Fruit fly (Drosophila melanogaster) whole organism, pupa: Measurements from ENCODE around the gene Hat1.

Source experiments
- CG10348 ChIP-seq: fragments of 200-800 bp; sonication (Bioruptor generic); IDR thresholded peaks from 2 replicates; pipeline ENCODE4 v1.3.6; 2022; ENCODE audit warnings: missing biosample characterization, missing genetic modification characterization
- CG12605 ChIP-seq: fragments of 200-800 bp; sonication (Bioruptor generic); IDR thresholded peaks from 2 replicates; pipeline ENCODE4 v1.3.6; 2022; ENCODE audit warnings: missing biosample characterization, missing genetic modification characterization
- CG13204 ChIP-seq: fragments of 200-800 bp; sonication (Bioruptor generic); optimal IDR thresholded peaks from 2 replicates; lab custom pipeline; 2018; ENCODE audit warnings: missing biosample characterization, mild to moderate bottlenecking, missing genetic modification characterization, moderate library complexity
- CG14655 ChIP-seq: fragments of 200-800 bp; sonication (Bioruptor generic); optimal IDR thresholded peaks from 3 replicates; lab custom pipeline; 2017; ENCODE audit warnings: mild to moderate bottlenecking, missing biosample characterization, missing genetic modification reagents, missing genetic modification characterization
- CG15710 ChIP-seq: fragments of 200-800 bp; sonication (Bioruptor generic); optimal IDR thresholded peaks from 2 replicates; lab custom pipeline; 2018; ENCODE audit warnings: missing biosample characterization, mild to moderate bottlenecking, missing genetic modification characterization, moderate library complexity
- CG17806 ChIP-seq: fragments of 200-800 bp; sonication (Bioruptor generic); optimal IDR thresholded peaks from 2 replicates; lab custom pipeline; 2018; ENCODE audit warnings: missing biosample characterization, mild to moderate bottlenecking, missing genetic modification characterization, moderate library complexity
- CG32121 ChIP-seq: fragments of 200-800 bp; sonication (Bioruptor generic); IDR thresholded peaks from 2 replicates; pipeline ENCODE4 v1.3.6; 2022; ENCODE audit warnings: missing biosample characterization, missing genetic modification characterization
- CG34367 ChIP-seq: fragments of 200-800 bp; sonication (Bioruptor generic); optimal IDR thresholded peaks from 2 replicates; lab custom pipeline; 2018; ENCODE audit warnings: missing biosample characterization, mild to moderate bottlenecking, missing genetic modification characterization
- CG4496 ChIP-seq: fragments of 200-800 bp; sonication (Bioruptor generic); IDR thresholded peaks from 3 replicates; pipeline ENCODE4 v1.3.6; 2022; ENCODE audit warnings: missing biosample characterization, missing genetic modification characterization
- CG8159 ChIP-seq: fragments of 200-800 bp; sonication (Bioruptor generic); optimal IDR thresholded peaks from 3 replicates; lab custom pipeline; 2018; ENCODE audit warnings: missing biosample characterization, mild to moderate bottlenecking, missing genetic modification characterization, moderate library complexity
- CG8301 ChIP-seq: fragments of 200-800 bp; sonication (Bioruptor generic); optimal IDR thresholded peaks from 2 replicates; lab custom pipeline; 2018; ENCODE audit warnings: missing biosample characterization, mild to moderate bottlenecking, missing genetic modification characterization
- CG9948 ChIP-seq: fragments of 200-800 bp; sonication (Bioruptor generic); optimal IDR thresholded peaks from 2 replicates; lab custom pipeline; 2018; ENCODE audit warnings: missing biosample characterization, mild to moderate bottlenecking, missing genetic modification characterization, moderate library complexity
- D1 ChIP-seq: fragments of 200-800 bp; sonication (Bioruptor generic); optimal IDR thresholded peaks from 2 replicates; lab custom pipeline; 2018; ENCODE audit warnings: missing biosample characterization, mild to moderate bottlenecking, missing genetic modification characterization, moderate library complexity
- EcR ChIP-seq: fragments of 200-800 bp; sonication (Bioruptor generic); optimal IDR thresholded peaks from 3 replicates; lab custom pipeline; 2019; ENCODE audit warnings: missing biosample characterization, missing genetic modification characterization, mild to moderate bottlenecking, moderate library complexity, missing genetic modification reagents
- Ets98B ChIP-seq: fragments of 200-800 bp; sonication (Bioruptor generic); IDR thresholded peaks from 2 replicates; pipeline ENCODE4 v1.3.6; 2022; ENCODE audit warnings: missing biosample characterization, missing genetic modification characterization
- Pif1A ChIP-seq: fragments of 200-800 bp; sonication (Bioruptor generic); optimal IDR thresholded peaks from 3 replicates; lab custom pipeline; 2016; ENCODE audit warnings: missing biosample characterization, missing genetic modification characterization
- Pif1B ChIP-seq: fragments of 200-800 bp; sonication (Bioruptor generic); optimal IDR thresholded peaks from 3 replicates; lab custom pipeline; 2016; ENCODE audit warnings: missing biosample characterization, missing genetic modification characterization
- Snoo ChIP-seq: fragments of 200-800 bp; sonication (Bioruptor generic); optimal IDR thresholded peaks from 3 replicates; lab custom pipeline; 2017; ENCODE audit warnings: missing biosample characterization, mild to moderate bottlenecking, missing genetic modification characterization, inconsistent platforms
- fd96Ca ChIP-seq: fragments of 200-800 bp; sonication (Bioruptor generic); IDR thresholded peaks from 3 replicates; pipeline ENCODE4 v1.3.6; 2022; ENCODE audit warnings: missing biosample characterization, missing genetic modification characterization
- gl ChIP-seq: fragments of 200-800 bp; sonication (Bioruptor generic); optimal IDR thresholded peaks from 2 replicates; lab custom pipeline; 2018; ENCODE audit warnings: missing biosample characterization, mild to moderate bottlenecking, missing genetic modification characterization
- rn ChIP-seq: fragments of 200-800 bp; sonication (Bioruptor generic); IDR thresholded peaks from 2 replicates; pipeline ENCODE4 v1.3.6; 2022; ENCODE audit warnings: missing biosample characterization, missing genetic modification characterization

Gene Hat1

dm6 chr3R:5791497-5791896, 2.3 kb upstream of the Hat1 start, which contains the start of gene Hpf1:
Gene Hpf1 (plus strand): TSS chr3R:5791879.
- TF ChIP-seq CG12605 (GFP tag; lab: Robert Waterston, UW) (peak; percentile 98), CG4496 (GFP tag; lab: Robert Waterston, UW) (peak; percentile 99), CG10348 (GFP tag; lab: Robert Waterston, UW) (peak; percentile 97), CG9948 (tag; lab: Kevin White, UChicago) (peak; percentile 99), CG8159 (tag; lab: Kevin White, UChicago) (peak; percentile 99), Pif1B (GFP tag; lab: Kevin White, UChicago) (peak; percentile 99), CG32121 (GFP tag; lab: Robert Waterston, UW) (peak; percentile 99), CG8301 (tag; lab: Kevin White, UChicago) (peak; percentile 99), D1 (tag; lab: Kevin White, UChicago) (no peak), Pif1A (GFP tag; lab: Kevin White, UChicago) (peak; percentile 99), CG17806 (tag; lab: Kevin White, UChicago) (peak; percentile 99), Snoo (tag; lab: Kevin White, UChicago) (peak; percentile 99), EcR (GFP tag; lab: Kevin White, UChicago) (peak; percentile 63), CG13204 (GFP tag; lab: Kevin White, UChicago) (peak; percentile 92), CG34367 (tag; lab: Kevin White, UChicago) (peak; percentile 99), fd96Ca (GFP tag; lab: Robert Waterston, UW) (peak; percentile 99), CG14655 (peak; percentile 99), gl (tag; lab: Kevin White, UChicago) (peak; percentile 98), rn (peak; percentile 96), Ets98B (GFP tag; lab: Robert Waterston, UW) (peak; percentile 98), CG15710 (tag; lab: Kevin White, UChicago) (peak; percentile 99)

- TF ChIP-seq D1 (tag; lab: Kevin White, UChicago) (no peak), CG17806 (tag; lab: Kevin White, UChicago) (no peak), CG14655 (no peak), gl (tag; lab: Kevin White, UChicago) (no peak), Pif1A (GFP tag; lab: Kevin White, UChicago) (no peak), CG9948 (tag; lab: Kevin White, UChicago) (no peak), CG4496 (GFP tag; lab: Robert Waterston, UW) (no peak), CG34367 (tag; lab: Kevin White, UChicago) (no peak), CG8159 (tag; lab: Kevin White, UChicago) (no peak), rn (no peak), CG8301 (tag; lab: Kevin White, UChicago) (no peak), EcR (GFP tag; lab: Kevin White, UChicago) (no peak), CG12605 (GFP tag; lab: Robert Waterston, UW) (no peak), CG15710 (tag; lab: Kevin White, UChicago) (no peak), fd96Ca (GFP tag; lab: Robert Waterston, UW) (no peak), CG10348 (GFP tag; lab: Robert Waterston, UW) (no peak), CG32121 (GFP tag; lab: Robert Waterston, UW) (no peak), Pif1B (GFP tag; lab: Kevin White, UChicago) (no peak), CG13204 (GFP tag; lab: Kevin White, UChicago) (no peak)
Observed at dm6 chr3R:5781462-5781861, 7.7 kb downstream of the Hat1 start, which contains the start of gene kat-60L1. Gene kat-60L1 (plus strand): TSS chr3R:5781762.

dm6 chr3R:5780976-5781375, 8.2 kb downstream of the Hat1 start, which contains the start of gene CG2082:
Gene CG2082 (minus strand): TSS chr3R:5781076.
- TF ChIP-seq CG34367 (tag; lab: Kevin White, UChicago) (no peak), CG13204 (GFP tag; lab: Kevin White, UChicago) (no peak), CG15710 (tag; lab: Kevin White, UChicago) (no peak), CG8159 (tag; lab: Kevin White, UChicago) (no peak), CG10348 (GFP tag; lab: Robert Waterston, UW) (no peak), CG12605 (GFP tag; lab: Robert Waterston, UW) (no peak), CG14655 (no peak), Pif1B (GFP tag; lab: Kevin White, UChicago) (no peak), Ets98B (GFP tag; lab: Robert Waterston, UW) (no peak), gl (tag; lab: Kevin White, UChicago) (no peak), Snoo (tag; lab: Kevin White, UChicago) (no peak), CG9948 (tag; lab: Kevin White, UChicago) (no peak), EcR (GFP tag; lab: Kevin White, UChicago) (no peak), fd96Ca (GFP tag; lab: Robert Waterston, UW) (no peak), CG17806 (tag; lab: Kevin White, UChicago) (no peak), CG8301 (tag; lab: Kevin White, UChicago) (no peak)

dm6 chr3R:5778731-5779593, 10.2 kb downstream of the Hat1 start, which contains the start of gene jagn:
Gene jagn (plus strand): TSS chr3R:5779315.
- TF ChIP-seq CG15710 (tag; lab: Kevin White, UChicago) (peak; percentile 23), CG17806 (tag; lab: Kevin White, UChicago) (no peak), CG8301 (tag; lab: Kevin White, UChicago) (no peak), gl (tag; lab: Kevin White, UChicago) (no peak), fd96Ca (GFP tag; lab: Robert Waterston, UW) (peak; percentile 56; the same call in 2 of the 3 replicates), D1 (tag; lab: Kevin White, UChicago) (no peak), CG32121 (GFP tag; lab: Robert Waterston, UW) (no peak), Snoo (tag; lab: Kevin White, UChicago) (peak; percentile 28), Ets98B (GFP tag; lab: Robert Waterston, UW) (peak; percentile 25; the same call in 1 of the 2 replicates), CG4496 (GFP tag; lab: Robert Waterston, UW) (peak; percentile 33; the same call in 1 of the 3 replicates), CG9948 (tag; lab: Kevin White, UChicago) (no peak)
